Fruit fly (Drosophila melanogaster): ENCODE data around the gene beat-Vc.

DNA sequence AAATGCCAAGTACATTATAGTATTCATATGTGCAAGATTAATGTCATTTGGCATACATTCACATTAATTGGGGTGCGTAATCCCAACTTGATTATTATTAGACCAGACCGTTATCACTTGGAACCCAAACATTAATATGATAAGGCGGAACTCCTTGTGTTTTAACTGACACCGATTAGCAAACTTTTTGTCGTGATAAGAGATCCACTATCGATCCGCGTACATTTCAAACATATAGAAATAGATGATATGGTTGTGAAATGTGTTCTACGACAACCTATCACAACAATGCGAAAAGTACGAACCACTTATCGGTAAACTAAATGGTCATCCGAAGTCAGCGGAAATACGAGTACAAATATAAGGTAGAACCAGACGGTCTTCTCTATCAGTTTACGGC is 43.8 kb downstream of the beat-Vc start, which contains the start of gene Ugt37A2:
- TF ChIP-seq CG15336 (GFP tag; IDR thresholded peaks at IDR 0.05) (no peak), CG16779 (tag; optimal IDR thresholded peaks at IDR 0.05) (no peak), CG10669 (GFP tag; optimal IDR thresholded peaks at IDR 0.05) (no peak), vri (GFP tag; optimal IDR thresholded peaks at IDR 0.05) (no peak), CG1621 (tag; optimal IDR thresholded peaks at IDR 0.05) (no peak), Eip93F (GFP tag; optimal IDR thresholded peaks at IDR 0.05) (no peak), fd59A (GFP tag; optimal IDR thresholded peaks at IDR 0.05) (no peak), CG7368 (GFP tag; optimal IDR thresholded peaks at IDR 0.05) (no peak), fkh (GFP tag; optimal IDR thresholded peaks at IDR 0.05) (no peak), CG8119 (GFP tag; IDR thresholded peaks at IDR 0.05) (no peak), OdsH (GFP tag; optimal IDR thresholded peaks at IDR 0.05) (no peak), CG3032 (tag; optimal IDR thresholded peaks at IDR 0.05) (no peak), topi (GFP tag; optimal IDR thresholded peaks at IDR 0.05) (no peak), CG8319 (GFP tag; optimal IDR thresholded peaks at IDR 0.05) (no peak)

Measured in whole organism, prepupa.